Worm (Caenorhabditis elegans): ENCODE results near the gene nhr-150.

Gene nhr-150

DNA sequence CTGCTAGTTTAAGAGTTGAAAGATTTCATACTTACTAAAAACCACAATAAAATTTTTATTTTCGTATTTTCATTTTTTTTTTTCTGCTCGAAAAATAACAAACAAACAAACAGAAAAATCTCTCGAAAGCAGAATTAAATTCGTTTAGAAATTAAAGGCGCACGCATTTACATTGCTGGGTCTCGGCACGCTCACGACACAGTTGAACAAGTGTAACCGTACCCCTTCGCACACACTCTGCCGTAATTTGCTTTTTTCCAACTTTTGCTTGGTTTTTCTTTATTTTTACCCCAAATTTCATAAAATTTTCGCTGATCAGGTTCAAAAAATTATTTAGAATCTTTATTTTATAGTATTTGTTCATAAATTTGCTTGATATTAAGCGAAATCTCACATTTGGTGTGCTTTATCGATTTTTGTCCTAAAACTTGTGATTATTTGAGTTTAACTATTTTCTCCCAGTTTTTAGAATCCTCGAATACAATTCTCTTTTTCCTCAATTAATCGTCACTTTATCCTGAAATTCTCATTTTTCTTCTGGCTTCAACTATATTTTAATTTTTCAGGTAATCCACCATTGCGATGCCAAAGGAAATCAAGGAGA, 30.4 kb upstream of the nhr-150 start, which contains the start of gene rpl-38 (continued):
- TF ChIP-seq madf-3 (GFP tag; IDR thresholded peaks at IDR 0.05) (peak; percentile 58; the same call in 1 of the 2 replicates), snpc-3.4 (tag; optimal IDR thresholded peaks at IDR 0.05) (peak; percentile 90), F33H1.4 (GFP tag; IDR thresholded peaks at IDR 0.05) (peak; percentile 99), cebp-1 (GFP tag; IDR thresholded peaks at IDR 0.05) (no peak), cebp-1 (tag; optimal IDR thresholded peaks at IDR 0.05) (peak; percentile 64), hmg-20 (GFP tag; IDR thresholded peaks at IDR 0.05) (peak; percentile 19; the same call in 1 of the 2 replicates), Y56A3A.18 (GFP tag; IDR thresholded peaks at IDR 0.05) (no peak), Y95B8A.8 (GFP tag; IDR thresholded peaks at IDR 0.05) (0 out of 2 replicates have a peak, but pooled peaks have one; percentile 48), F57C9.4 (tag; optimal IDR thresholded peaks at IDR 0.05) (no peak), ceh-58 (GFP tag; IDR thresholded peaks at IDR 0.05) (no peak), attf-6 (GFP tag; IDR thresholded peaks at IDR 0.05) (peak; percentile 46; the same call in 1 of the 2 replicates), mcd-1 (GFP tag; IDR thresholded peaks at IDR 0.05) (peak; percentile 75), madf-8 (GFP tag; conservative IDR thresholded peaks at IDR 0.05) (peak; percentile 49), tlf-1 (GFP tag; optimal IDR thresholded peaks at IDR 0.05) (peak; percentile 63), snpc-1.1 (tag; optimal IDR thresholded peaks at IDR 0.05; ENCODE audit: insufficient read depth) (peak; percentile 63), ceh-100 (GFP tag; IDR thresholded peaks at IDR 0.05) (peak; percentile 38; the same call in 1 of the 2 replicates), rpc-1 (optimal IDR thresholded peaks at IDR 0.05) (no peak), rpc-1 (tag; optimal IDR thresholded peaks at IDR 0.05) (peak; percentile 7), fkh-3 (tag; optimal IDR thresholded peaks at IDR 0.05) (no peak), rec-8 (tag; optimal IDR thresholded peaks at IDR 0.05) (no peak), ceh-91 (GFP tag; IDR thresholded peaks at IDR 0.05) (peak; percentile 66), dpl-1 (GFP tag; optimal IDR thresholded peaks at IDR 0.05) (peak; percentile 52), him-1 (tag; optimal IDR thresholded peaks at IDR 0.05) (peak; percentile 76), attf-3 (GFP tag; conservative IDR thresholded peaks at IDR 0.05) (peak; percentile 67), aptf-3 (GFP tag; IDR thresholded peaks at IDR 0.05) (no peak), ceh-27 (GFP tag; optimal IDR thresholded peaks at IDR 0.05) (peak; percentile 62)

DNA sequence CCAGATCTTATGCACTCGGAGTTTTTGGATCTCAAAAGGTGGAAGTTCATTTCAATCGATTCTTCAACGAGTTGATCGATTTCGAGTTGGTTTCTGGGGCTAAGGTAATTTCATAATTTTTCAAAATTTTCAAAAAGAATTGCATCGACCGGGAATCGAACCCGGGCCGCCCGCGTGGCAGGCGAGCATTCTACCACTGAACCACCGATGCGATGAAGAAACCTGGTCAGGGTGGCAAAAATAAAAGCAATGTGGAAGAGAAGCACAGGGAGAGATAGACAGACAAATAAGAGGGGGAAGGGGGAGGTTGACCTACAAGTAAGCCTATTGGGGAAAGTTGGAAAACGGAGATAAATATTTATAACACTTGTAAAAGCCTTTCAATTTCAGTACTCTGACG, 23.8 kb upstream of the nhr-150 start:
- TF ChIP-seq B0019.2 (GFP tag; conservative IDR thresholded peaks at IDR 0.05) (no peak), T07F8.4 (tag; optimal IDR thresholded peaks at IDR 0.05) (no peak), ztf-25 (GFP tag; IDR thresholded peaks at IDR 0.05) (no peak), mes-4 (tag; optimal IDR thresholded peaks at IDR 0.05) (no peak), zim-3 (tag; optimal IDR thresholded peaks at IDR 0.05) (no peak), egrh-3 (GFP tag; IDR thresholded peaks at IDR 0.05) (no peak), nhr-80 (tag; optimal IDR thresholded peaks at IDR 0.05) (peak; percentile 24), hlh-12 (tag; optimal IDR thresholded peaks at IDR 0.05) (no peak), ztf-26 (tag; optimal IDR thresholded peaks at IDR 0.05) (peak; percentile 22), F52B5.7 (tag; optimal IDR thresholded peaks at IDR 0.05) (peak; percentile 53), snpc-4 (GFP tag; optimal IDR thresholded peaks at IDR 0.05) (peak; percentile 75), snpc-4 (tag; optimal IDR thresholded peaks at IDR 0.05) (peak in 3 of 4 experiments; percentile 34 to 73 (median 41)), nhr-27 (tag; optimal IDR thresholded peaks at IDR 0.05) (no peak), hmg-20 (GFP tag; IDR thresholded peaks at IDR 0.05) (no peak), ztf-28 (GFP tag; IDR thresholded peaks at IDR 0.05) (peak; percentile 70; the same call in 1 of the 2 replicates), let-607 (tag; optimal IDR thresholded peaks at IDR 0.05) (peak in 1 of 2 experiments; percentile 14), F39B2.1 (GFP tag; IDR thresholded peaks at IDR 0.05) (no peak), nhr-120 (GFP tag; IDR thresholded peaks at IDR 0.05) (0 out of 2 replicates have a peak, but pooled peaks have one; percentile 30), Y79H2A.3 (GFP tag; conservative IDR thresholded peaks at IDR 0.05) (no peak), Y53G8AR.9 (GFP tag; conservative IDR thresholded peaks at IDR 0.05) (no peak), nhr-90 (tag; optimal IDR thresholded peaks at IDR 0.05) (peak; percentile 38), madf-10 (tag; optimal IDR thresholded peaks at IDR 0.05) (no peak), lin-26 (GFP tag; IDR thresholded peaks at IDR 0.05) (peak; percentile 85), ceh-100 (GFP tag; IDR thresholded peaks at IDR 0.05) (no peak), snpc-3.4 (tag; optimal IDR thresholded peaks at IDR 0.05) (no peak)

Data from whole organism, young adult.